Fruit fly (Drosophila melanogaster): ENCODE results near the gene CG10472.

Gene CG10472

DNA sequence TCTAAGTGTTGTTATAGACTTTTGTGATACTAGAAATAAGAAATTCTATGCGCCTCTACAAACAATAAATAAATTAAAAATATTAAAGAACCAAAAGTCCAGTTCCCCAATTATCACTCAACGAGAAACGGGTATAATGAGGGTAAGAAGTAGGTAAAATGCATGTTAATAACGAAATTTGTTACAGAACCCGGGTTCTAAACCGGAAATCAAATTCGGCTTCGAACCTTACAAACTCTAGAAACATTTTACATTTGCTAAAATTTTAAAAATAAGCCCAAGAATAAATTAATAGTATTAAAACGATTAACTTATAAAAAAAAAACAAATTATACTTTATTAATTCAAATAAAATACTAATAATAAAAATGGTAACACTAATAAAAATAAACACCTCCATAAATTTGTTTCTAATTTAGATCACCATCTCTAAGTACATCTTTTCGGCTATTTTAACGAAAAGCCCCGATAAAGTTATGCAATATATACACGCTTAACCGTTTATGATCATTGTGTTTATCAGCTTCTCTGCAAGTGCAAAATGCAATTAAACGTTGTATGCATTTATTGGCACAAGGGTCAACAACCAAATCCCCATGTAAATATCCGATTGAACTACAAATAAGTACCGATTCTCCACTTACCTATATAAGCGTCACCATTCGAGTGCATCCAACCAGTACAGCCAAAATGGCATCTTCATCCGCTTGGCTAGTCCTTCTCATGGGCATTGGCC, 8.9 kb upstream of the CG10472 start, which contains the start of gene CG6602 (continued):
- peak; percentile 46 for TF ChIP-seq CG2116 (GFP tag; optimal IDR thresholded peaks at IDR 0.05)
- TF ChIP-seq CG1792 (GFP tag; optimal IDR thresholded peaks at IDR 0.05), result peak; percentile 39
- peak; percentile 30 for TF ChIP-seq cato (GFP tag; optimal IDR thresholded peaks at IDR 0.05; ENCODE audit: borderline replicate concordance)
- peak; percentile 35 for TF ChIP-seq CG6854 (GFP tag; optimal IDR thresholded peaks at IDR 0.05)
- TF ChIP-seq peb (GFP tag; IDR thresholded peaks at IDR 0.05), result no peak; the same call in 1 of the 2 replicates
- TF ChIP-seq CG11695 (GFP tag; IDR thresholded peaks at IDR 0.05), result 0 out of 3 replicates have a peak, but pooled peaks have one; percentile 20
- peak; percentile 36 for TF ChIP-seq CG3065 (GFP tag; optimal IDR thresholded peaks at IDR 0.05)
- peak; percentile 43 for TF ChIP-seq CG5245 (GFP tag; optimal IDR thresholded peaks at IDR 0.05)
- TF ChIP-seq Antp (GFP tag; optimal IDR thresholded peaks at IDR 0.05), result peak; percentile 10
- TF ChIP-seq ro (GFP tag; IDR thresholded peaks at IDR 0.05), result peak; percentile 23; the same call in 1 of the 2 replicates
- no peak for TF ChIP-seq Kr (GFP tag; optimal IDR thresholded peaks at IDR 0.05)
- TF ChIP-seq zen2 (GFP tag; IDR thresholded peaks at IDR 0.05; ENCODE audit: partially characterized antibody), result no peak
- peak; percentile 29 for TF ChIP-seq CG9437 (GFP tag; optimal IDR thresholded peaks at IDR 0.05)
- peak; percentile 84 for TF ChIP-seq ken (GFP tag; IDR thresholded peaks at IDR 0.05)
- TF ChIP-seq otp (GFP tag; IDR thresholded peaks at IDR 0.05), result peak; percentile 76
- no peak for TF ChIP-seq CG16779 (GFP tag; IDR thresholded peaks at IDR 0.05)
- no peak for TF ChIP-seq CG8765 (GFP tag; IDR thresholded peaks at IDR 0.05)
- TF ChIP-seq B-H2 (GFP tag; optimal IDR thresholded peaks at IDR 0.05), result peak; percentile 68
- no peak for TF ChIP-seq sc (optimal IDR thresholded peaks at IDR 0.05)
- peak; percentile 55 for TF ChIP-seq sc (GFP tag; optimal IDR thresholded peaks at IDR 0.05)
- peak; percentile 7; the same call in 1 of the 2 replicates for TF ChIP-seq CG42726 (GFP tag; IDR thresholded peaks at IDR 0.05; ENCODE audit: partially characterized antibody)
- peak; percentile 60 for TF ChIP-seq CG4820 (GFP tag; optimal IDR thresholded peaks at IDR 0.05)
- TF ChIP-seq CG17568 (GFP tag; optimal IDR thresholded peaks at IDR 0.05), result no peak
- no peak for TF ChIP-seq CG10462 (GFP tag; optimal IDR thresholded peaks at IDR 0.05)
- no peak for TF ChIP-seq corto (GFP tag; optimal IDR thresholded peaks at IDR 0.05)
- TF ChIP-seq bcd (GFP tag; optimal IDR thresholded peaks at IDR 0.05), result peak; percentile 87
- peak; percentile 21 for TF ChIP-seq maf-S (GFP tag; optimal IDR thresholded peaks at IDR 0.05)
- TF ChIP-seq CG9817 (tag; optimal IDR thresholded peaks at IDR 0.05), result peak; percentile 80
- TF ChIP-seq Sox102F (GFP tag; optimal IDR thresholded peaks at IDR 0.05), result peak; percentile 0
- peak; percentile 83 for TF ChIP-seq ase (GFP tag; IDR thresholded peaks at IDR 0.05)
- peak; percentile 86 for TF ChIP-seq MTF-1 (GFP tag; optimal IDR thresholded peaks at IDR 0.05; ENCODE audit: borderline replicate concordance)
- no peak for TF ChIP-seq ab (GFP tag; optimal IDR thresholded peaks at IDR 0.05)
- TF ChIP-seq H15 (GFP tag; IDR thresholded peaks at IDR 0.05), result peak; percentile 83
- TF ChIP-seq Dad (GFP tag; optimal IDR thresholded peaks at IDR 0.05), result peak; percentile 32
- no peak for TF ChIP-seq Nf-YB (GFP tag; optimal IDR thresholded peaks at IDR 0.05)
- no peak for TF ChIP-seq CG4617 (GFP tag; optimal IDR thresholded peaks at IDR 0.05; ENCODE audit: borderline replicate concordance)
- TF ChIP-seq MBD-R2 (GFP tag; IDR thresholded peaks at IDR 0.05), result peak; percentile 43; the same call in 1 of the 2 replicates
- no peak for TF ChIP-seq CG14860 (GFP tag; IDR thresholded peaks at IDR 0.05; ENCODE audit: partially characterized antibody)
- TF ChIP-seq Dbx (GFP tag; IDR thresholded peaks at IDR 0.05), result peak; percentile 78
- peak; percentile 89 for TF ChIP-seq caup (GFP tag; optimal IDR thresholded peaks at IDR 0.05; ENCODE audit: severe bottlenecking)
- peak; percentile 87 for TF ChIP-seq NFAT (GFP tag; IDR thresholded peaks at IDR 0.05)
- TF ChIP-seq cad (GFP tag; optimal IDR thresholded peaks at IDR 0.05), result no peak
- peak; percentile 79 for TF ChIP-seq zfh1 (GFP tag; IDR thresholded peaks at IDR 0.05)
- peak; percentile 55 for TF ChIP-seq CG10267 (tag; optimal IDR thresholded peaks at IDR 0.05)
- no peak for TF ChIP-seq nerfin-2 (GFP tag; IDR thresholded peaks at IDR 0.05; ENCODE audit: partially characterized antibody)
- TF ChIP-seq YL-1 (GFP tag; optimal IDR thresholded peaks at IDR 0.05), result peak; percentile 41
- TF ChIP-seq Bgb (GFP tag; IDR thresholded peaks at IDR 0.05; ENCODE audit: partially characterized antibody), result no peak
- TF ChIP-seq CG11456 (GFP tag; IDR thresholded peaks at IDR 0.05), result peak; percentile 89
- TF ChIP-seq al (GFP tag; IDR thresholded peaks at IDR 0.05), result peak; percentile 68

Data from whole organism, embryonic.